Worm (Caenorhabditis elegans) whole organism, L1 larva: ENCODE measurements around the gene F41B5.12.

Experiments
- C04F5.9 ChIP-seq: sonication (generic microtip); optimal IDR thresholded peaks from 2 replicates; lab custom pipeline; 2016; ENCODE audit warnings: missing genetic modification characterization, missing compliant biosample characterization
- F16B12.6 ChIP-seq: fragments of 150-350 bp; optimal IDR thresholded peaks from 2 replicates; lab custom pipeline; 2014; ENCODE audit warnings: missing biosample characterization, missing genetic modification characterization
- alr-1 ChIP-seq: fragments of 200-800 bp; sonication (Bioruptor generic); optimal IDR thresholded peaks from 2 replicates; lab custom pipeline; 2018; ENCODE audit warnings: borderline replicate concordance, mild to moderate bottlenecking, missing genetic modification characterization, missing compliant biosample characterization
- aly-2 ChIP-seq: fragments of 150-350 bp; optimal IDR thresholded peaks from 2 replicates; lab custom pipeline; 2014; ENCODE audit warnings: missing biosample characterization, missing genetic modification characterization
- ama-1 ChIP-seq: fragments of 150-350 bp; optimal IDR thresholded peaks from 2 replicates; lab custom pipeline; 2014
- blmp-1 ChIP-seq: fragments of 150-350 bp; optimal IDR thresholded peaks from 2 replicates; lab custom pipeline; 2014; ENCODE audit warnings: missing biosample characterization, missing genetic modification characterization
- dpl-1 ChIP-seq, 3 experiments: fragments of 150-350 bp in 2 of 3; sonication (generic microtip) in 1 of 3; optimal IDR thresholded peaks; 2 replicates each; lab custom pipeline; 2014 to 2017; ENCODE audit warnings: missing biosample characterization in 3 of 3, missing genetic modification characterization in 3 of 3, missing genetic modification reagents in 3 of 3
- dsc-1 ChIP-seq: sonication (generic microtip); optimal IDR thresholded peaks from 2 replicates; lab custom pipeline; 2016; ENCODE audit warnings: mild to moderate bottlenecking, missing genetic modification characterization, missing compliant biosample characterization
- efl-1 ChIP-seq, 4 experiments: fragments of 150-350 bp; optimal IDR thresholded peaks in 3 of 4; peaks in 1 of 4; 1 replicate in 1 of 4; 2 replicates in 3 of 4; lab custom pipeline; 2014; ENCODE audit warnings: missing biosample characterization in 2 of 4, missing genetic modification characterization in 2 of 4, missing genetic modification reagents in 2 of 4
- efl-3 ChIP-seq: fragments of 200-800 bp; sonication (Bioruptor generic); optimal IDR thresholded peaks from 2 replicates; lab custom pipeline; 2018; ENCODE audit warnings: mild to moderate bottlenecking, missing genetic modification characterization, missing compliant biosample characterization
- egl-13 ChIP-seq: sonication (generic microtip); optimal IDR thresholded peaks from 2 replicates; lab custom pipeline; 2016; ENCODE audit warnings: missing genotype, missing genetic modification reagents, missing genetic modification characterization, missing compliant biosample characterization
- elt-2 ChIP-seq: sonication (generic microtip); optimal IDR thresholded peaks from 2 replicates; lab custom pipeline; 2016; ENCODE audit warnings: missing genetic modification characterization, mild to moderate bottlenecking, inconsistent platforms, missing compliant biosample characterization, missing genetic modification reagents
- elt-3 ChIP-seq, 6 experiments: fragments of 150-350 bp in 1 of 6; sonication (generic microtip); optimal IDR thresholded peaks; 2 replicates each; lab custom pipeline; 2017 to 2018; ENCODE audit warnings: missing biosample characterization in 6 of 6, missing genetic modification characterization in 6 of 6, inconsistent platforms in 1 of 6
- fkh-10 ChIP-seq: sonication (generic microtip); optimal IDR thresholded peaks from 2 replicates; lab custom pipeline; 2017; ENCODE audit warnings: missing biosample characterization, missing genetic modification reagents, missing genetic modification characterization
- isw-1 ChIP-seq: fragments of 200-800 bp; sonication (Bioruptor generic); IDR thresholded peaks from 2 replicates; pipeline ENCODE4 v1.3.6; 2022; ENCODE audit warnings: missing genetic modification characterization, missing compliant biosample characterization
- lin-13 ChIP-seq: fragments of 150-350 bp; optimal IDR thresholded peaks from 2 replicates; lab custom pipeline; 2014; ENCODE audit warnings: missing biosample characterization, missing genetic modification reagents, missing genetic modification characterization
- lin-14 ChIP-seq: fragments of 200-800 bp; sonication (Bioruptor generic); optimal IDR thresholded peaks from 2 replicates; lab custom pipeline; 2018; ENCODE audit warnings: mild to moderate bottlenecking, missing genetic modification characterization, moderate library complexity, missing compliant biosample characterization
- lin-15B ChIP-seq: fragments of 150-350 bp; sonication (generic microtip); optimal IDR thresholded peaks from 3 replicates; lab custom pipeline; 2014; ENCODE audit warnings: missing biosample characterization, missing genetic modification characterization
- lin-35 ChIP-seq, 2 experiments: fragments of 150-350 bp; optimal IDR thresholded peaks; 2 replicates each; lab custom pipeline; 2014; ENCODE audit warnings: missing biosample characterization in 2 of 2, missing genetic modification characterization in 2 of 2, missing genetic modification reagents in 2 of 2
- lsy-2 ChIP-seq, 2 experiments: fragments of 150-350 bp; optimal IDR thresholded peaks; 2 replicates each; lab custom pipeline; 2014; ENCODE audit warnings: missing biosample characterization in 2 of 2, missing genetic modification characterization in 2 of 2
- mab-9 ChIP-seq: fragments of 200-800 bp; sonication (Bioruptor generic); IDR thresholded peaks from 2 replicates; pipeline ENCODE4 v1.3.6; 2022; ENCODE audit warnings: missing genetic modification reagents, missing genetic modification characterization, missing compliant biosample characterization
- mep-1 ChIP-seq: fragments of 150-350 bp; optimal IDR thresholded peaks from 2 replicates; lab custom pipeline; 2014; ENCODE audit warnings: missing biosample characterization, missing genetic modification characterization
- nhr-12 ChIP-seq: sonication (generic microtip); optimal IDR thresholded peaks from 2 replicates; lab custom pipeline; 2017; ENCODE audit warnings: missing biosample characterization, missing genetic modification characterization
- nhr-19 ChIP-seq: fragments of 200-800 bp; sonication (Bioruptor generic); conservative IDR thresholded peaks from 2 replicates; pipeline ENCODE4 v1.3.6; 2022; ENCODE audit warnings: missing genetic modification characterization, missing compliant biosample characterization
- nhr-20 ChIP-seq: sonication (generic microtip); optimal IDR thresholded peaks from 2 replicates; lab custom pipeline; 2016; ENCODE audit warnings: mild to moderate bottlenecking, missing genetic modification characterization, missing compliant biosample characterization
- nhr-71 ChIP-seq: sonication (generic microtip); optimal IDR thresholded peaks from 2 replicates; lab custom pipeline; 2016; ENCODE audit warnings: mild to moderate bottlenecking, missing genetic modification characterization, moderate library complexity, missing compliant biosample characterization
- nhr-77 ChIP-seq: fragments of 150-350 bp; optimal IDR thresholded peaks from 2 replicates; lab custom pipeline; 2014; ENCODE audit warnings: missing biosample characterization, missing genetic modification characterization
- nhr-85 ChIP-seq: sonication (generic microtip); peaks from one replicate; lab custom pipeline; 2016; ENCODE audit warnings: missing genetic modification characterization, inconsistent platforms, missing compliant biosample characterization
- rnt-1 ChIP-seq: sonication (generic microtip); optimal IDR thresholded peaks from 2 replicates; lab custom pipeline; 2016; ENCODE audit warnings: mild to moderate bottlenecking, missing genetic modification characterization, moderate library complexity, missing compliant biosample characterization
- skn-1 ChIP-seq: fragments of 150-350 bp; optimal IDR thresholded peaks from 2 replicates; lab custom pipeline; 2014; ENCODE audit warnings: missing biosample characterization, missing genetic modification characterization
- snpc-4 ChIP-seq: fragments of 150-350 bp; optimal IDR thresholded peaks from 2 replicates; lab custom pipeline; 2014; ENCODE audit warnings: missing biosample characterization, missing genetic modification characterization
- snu-23 ChIP-seq: sonication (generic microtip); optimal IDR thresholded peaks from 2 replicates; lab custom pipeline; 2016; ENCODE audit warnings: missing genetic modification characterization, missing compliant biosample characterization
- tbx-2 ChIP-seq: sonication (generic microtip); optimal IDR thresholded peaks from 2 replicates; lab custom pipeline; 2016; ENCODE audit warnings: missing genetic modification characterization, missing compliant biosample characterization
- tlp-1 ChIP-seq: fragments of 150-350 bp; optimal IDR thresholded peaks from 2 replicates; lab custom pipeline; 2014; ENCODE audit warnings: missing biosample characterization, missing genetic modification characterization
- unc-130 ChIP-seq: fragments of 150-350 bp; optimal IDR thresholded peaks from 2 replicates; lab custom pipeline; 2017; ENCODE audit warnings: missing biosample characterization, missing genetic modification characterization, inconsistent platforms
- unc-30 ChIP-seq: sonication (generic microtip); optimal IDR thresholded peaks from 2 replicates; lab custom pipeline; 2017; ENCODE audit warnings: missing biosample characterization, missing genetic modification characterization
- unc-86 ChIP-seq: sonication (generic microtip); optimal IDR thresholded peaks from 2 replicates; lab custom pipeline; 2016; ENCODE audit warnings: missing genetic modification characterization, missing compliant biosample characterization
- unc-98 ChIP-seq: fragments of 200-800 bp; sonication (Bioruptor generic); IDR thresholded peaks from 2 replicates; pipeline ENCODE4 v1.3.6; 2022; ENCODE audit warnings: missing genetic modification characterization, missing compliant biosample characterization
- zag-1 ChIP-seq: fragments of 150-350 bp; optimal IDR thresholded peaks from 2 replicates; lab custom pipeline; 2014; ENCODE audit warnings: missing biosample characterization, missing genetic modification characterization
- zip-4 ChIP-seq: fragments of 200-800 bp; sonication (Bioruptor generic); optimal IDR thresholded peaks from 2 replicates; lab custom pipeline; 2018; ENCODE audit warnings: mild to moderate bottlenecking, missing genetic modification characterization, moderate library complexity, missing compliant biosample characterization
- ztf-11 ChIP-seq, 2 experiments: sonication (generic microtip); optimal IDR thresholded peaks; 2 replicates each; lab custom pipeline; 2016 to 2017; ENCODE audit warnings: missing genetic modification characterization in 2 of 2, missing biosample characterization in 1 of 2, missing compliant biosample characterization in 1 of 2

Gene F41B5.12

ce11 chrV:2250126-2250590 lies 10.6 kb upstream of the F41B5.12 start, which contains the start of gene cyp-33C7 (continued):
- TF ChIP-seq lin-14 (GFP tag; lab: Kevin White, UChicago) (peak; percentile 88), nhr-20 (tag; lab: Kevin White, UChicago) (peak; percentile 89), unc-86 (tag; lab: Kevin White, UChicago) (no peak), F16B12.6 (tag; lab: Kevin White, UChicago) (no peak)
- TF ChIP-seq, all 84 proteins: peak for 20

ce11 chrV:2251774-2252173 lies 9.0 kb upstream of the F41B5.12 start:
- TF ChIP-seq elt-2 (tag; lab: Kevin White, UChicago), result peak; percentile 2
- TF ChIP-seq ama-1, result no peak

- TF ChIP-seq dsc-1 (tag; lab: Kevin White, UChicago), result no peak
- TF ChIP-seq lin-14 (GFP tag; lab: Kevin White, UChicago), result no peak
- no peak for TF ChIP-seq skn-1 (tag; lab: Kevin White, UChicago)
- TF ChIP-seq lin-15B, result no peak
- TF ChIP-seq fkh-10, result no peak
- TF ChIP-seq C04F5.9 (tag; lab: Kevin White, UChicago), result no peak
- no peak for TF ChIP-seq nhr-19 (GFP tag; lab: Robert Waterston, UW)
- TF ChIP-seq tlp-1 (tag; lab: Kevin White, UChicago), result no peak
These were observed 6.1 kb upstream of the F41B5.12 start, which contains the start of gene str-253 for ce11 chrV:2254553-2255124. Gene str-253 (minus strand): TSS chrV:2254603.

- TF ChIP-seq lsy-2 (tag; optimal IDR thresholded peaks at IDR 0.05; lab: Kevin White, UChicago), result peak in 1 of 2 experiments; percentile 3
- TF ChIP-seq isw-1 (GFP tag; lab: Robert Waterston, UW), result peak; percentile 9; the same call in 1 of the 2 replicates
These were observed 5.6 kb upstream of the F41B5.12 start, which contains the start of gene F41B5.1 for ce11 chrV:2255191-2255590. Gene F41B5.1 (plus strand): TSS chrV:2255533.

- TF ChIP-seq elt-3 (tag; optimal IDR thresholded peaks at IDR 0.05; lab: Kevin White, UChicago), result peak in 1 of 6 experiments; percentile 6
- TF ChIP-seq zag-1 (tag; lab: Kevin White, UChicago), result no peak
- TF ChIP-seq tbx-2 (tag; lab: Kevin White, UChicago), result peak; percentile 24
- peak in 1 of 2 experiments; percentile 56 for TF ChIP-seq lin-35 (GFP tag; optimal IDR thresholded peaks at IDR 0.05; lab: Kevin White, UChicago)
- peak; percentile 57 for TF ChIP-seq snu-23 (GFP tag; lab: Kevin White, UChicago)
- peak in 1 of 3 experiments; percentile 20 for TF ChIP-seq dpl-1 (GFP tag; optimal IDR thresholded peaks at IDR 0.05; lab: Kevin White, UChicago)
- peak; percentile 34 for TF ChIP-seq mep-1 (tag; lab: Kevin White, UChicago)
- TF ChIP-seq nhr-20 (tag; lab: Kevin White, UChicago), result peak; percentile 92
- no peak for TF ChIP-seq unc-86 (tag; lab: Kevin White, UChicago)
- peak; percentile 80 for TF ChIP-seq nhr-85 (tag; lab: Kevin White, UChicago)
- peak; percentile 36 to 51 for TF ChIP-seq efl-1 (optimal IDR thresholded peaks at IDR 0.05; lab: Kevin White, UChicago)
- no peak for TF ChIP-seq efl-1 (GFP tag; optimal IDR thresholded peaks at IDR 0.05 in 1 of 2; lab: Kevin White, UChicago)
- TF ChIP-seq nhr-71, result peak; percentile 57
- TF ChIP-seq blmp-1 (tag; lab: Kevin White, UChicago), result peak; percentile 61
- peak; percentile 1 for TF ChIP-seq rnt-1 (tag; lab: Kevin White, UChicago)
- TF ChIP-seq unc-98 (GFP tag; lab: Robert Waterston, UW), result no peak
- TF ChIP-seq lsy-2 (tag; optimal IDR thresholded peaks at IDR 0.05; lab: Kevin White, UChicago), result peak; percentile 2 to 43
- peak; percentile 97 for TF ChIP-seq skn-1 (tag; lab: Kevin White, UChicago)
- no peak for TF ChIP-seq egl-13 (tag; lab: Kevin White, UChicago)
- TF ChIP-seq, all 84 proteins: peak for 14
These were observed 1.0 kb upstream of the F41B5.12 start, which contains the start of gene nhr-182 for ce11 chrV:2259750-2260149. Gene nhr-182 (minus strand): TSS chrV:2259927.

ce11 chrV:2264455-2264854 lies 3.7 kb downstream of the F41B5.12 start, which contains the start of gene nhr-183:
Gene nhr-183 (minus strand): TSS chrV:2264634.
- TF ChIP-seq ztf-11 (tag; optimal IDR thresholded peaks at IDR 0.05; lab: Kevin White, UChicago) (no peak), unc-130 (tag; lab: Kevin White, UChicago) (no peak), nhr-12 (tag; lab: Kevin White, UChicago) (no peak), mab-9 (GFP tag; lab: Robert Waterston, UW) (no peak), efl-3 (GFP tag; lab: Kevin White, UChicago) (no peak), snpc-4 (tag; lab: Kevin White, UChicago) (no peak), lin-13 (no peak), tbx-2 (tag; lab: Kevin White, UChicago) (no peak), lsy-2 (tag; optimal IDR thresholded peaks at IDR 0.05; lab: Kevin White, UChicago) (no peak), skn-1 (tag; lab: Kevin White, UChicago) (peak; percentile 46), zip-4 (GFP tag; lab: Kevin White, UChicago) (no peak), aly-2 (tag; lab: Kevin White, UChicago) (no peak), lin-35 (GFP tag; optimal IDR thresholded peaks at IDR 0.05; lab: Kevin White, UChicago) (peak in 1 of 2 experiments; percentile 19), elt-2 (tag; lab: Kevin White, UChicago) (no peak), alr-1 (tag; lab: Kevin White, UChicago) (no peak), unc-30 (no peak), nhr-77 (tag; lab: Kevin White, UChicago) (no peak)
